Worm (Caenorhabditis elegans): ENCODE results near the gene T04C12.11.

T04C12.11 gene

DNA sequence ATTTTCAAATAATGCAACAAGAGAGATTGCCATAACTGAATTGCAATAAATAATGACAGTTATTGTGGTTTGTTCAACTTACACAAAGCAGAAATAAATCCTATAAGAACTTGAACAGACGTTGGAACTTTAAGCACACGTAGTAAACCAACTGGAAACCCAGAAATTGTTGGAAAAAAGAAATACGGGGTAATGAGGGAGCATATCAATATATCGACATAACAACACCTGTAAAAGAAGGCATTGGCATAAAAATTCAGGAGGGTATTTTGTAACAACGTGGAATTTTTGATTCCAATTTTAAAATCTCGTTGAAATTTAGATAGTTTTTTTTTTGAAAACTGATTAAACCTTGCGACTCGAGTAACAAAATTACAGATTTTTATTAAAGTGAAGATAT lies 3.6 kb downstream of the T04C12.11 start:
- TF ChIP-seq ama-1 (optimal IDR thresholded peaks at IDR 0.05) (no peak), egl-27 (tag; optimal IDR thresholded peaks at IDR 0.05) (no peak)

DNA sequence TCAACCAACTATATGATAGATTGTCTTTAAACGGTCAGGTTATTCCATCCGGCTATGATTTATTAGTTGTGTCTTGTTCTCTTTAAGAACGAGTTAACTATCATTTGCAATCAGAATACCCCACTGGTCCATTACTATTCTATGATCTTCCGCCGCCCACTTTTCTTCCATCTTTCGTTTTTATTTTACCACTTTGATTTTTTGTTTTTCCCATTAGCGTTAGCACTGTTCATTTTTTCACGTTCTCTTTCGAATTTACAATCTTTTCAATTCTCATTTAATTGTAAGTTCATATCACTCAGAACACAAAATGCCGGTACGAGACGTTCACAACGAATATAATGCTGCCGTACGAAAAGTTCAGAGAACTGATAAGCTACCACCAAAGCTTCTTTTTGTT lies 6.3 kb downstream of the T04C12.11 start, which contains the start of gene T04C12.7:
TSS of gene T04C12.7 (plus strand) at position 301 of the 400 bp plus-strand sequence.
- TF ChIP-seq lsy-12 (tag; optimal IDR thresholded peaks at IDR 0.05) (no peak), nhr-12 (tag; optimal IDR thresholded peaks at IDR 0.05) (no peak), pqm-1 (tag; optimal IDR thresholded peaks at IDR 0.05) (no peak), fos-1 (tag; optimal IDR thresholded peaks at IDR 0.05) (no peak), zag-1 (tag; optimal IDR thresholded peaks at IDR 0.05) (no peak), eor-1 (tag; optimal IDR thresholded peaks at IDR 0.05) (no peak), aly-2 (tag; optimal IDR thresholded peaks at IDR 0.05) (no peak), pha-4 (tag; optimal IDR thresholded peaks at IDR 0.05) (no peak), skn-1 (tag; optimal IDR thresholded peaks at IDR 0.05) (no peak), fkh-2 (tag; optimal IDR thresholded peaks at IDR 0.05) (no peak), fkh-10 (GFP tag; optimal IDR thresholded peaks at IDR 0.05) (no peak), ceh-28 (tag; optimal IDR thresholded peaks at IDR 0.05) (no peak), nhr-25 (tag; optimal IDR thresholded peaks at IDR 0.05) (no peak), nhr-77 (tag; optimal IDR thresholded peaks at IDR 0.05) (no peak)

DNA sequence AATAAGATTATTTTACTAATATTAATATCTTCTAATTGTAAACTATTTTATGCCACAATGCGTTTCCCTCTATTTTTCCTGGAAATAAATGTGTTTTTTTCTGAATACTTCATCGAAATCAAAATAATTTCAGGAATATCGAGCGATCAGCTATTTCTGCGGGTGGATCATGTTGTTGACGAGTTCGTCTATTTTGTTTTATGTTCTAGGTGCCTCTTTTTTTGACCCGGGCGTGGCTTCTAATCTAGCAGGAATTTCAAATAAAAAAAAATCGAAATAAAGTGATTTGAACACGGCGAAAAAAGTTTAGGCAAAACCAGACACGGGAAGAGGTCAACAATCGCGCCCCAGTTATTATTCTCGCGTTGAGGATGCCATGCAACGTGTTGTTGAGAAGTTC lies 8.2 kb downstream of the T04C12.11 start, which contains the start of gene T04C12.33:
TSS of gene T04C12.33 (plus strand) at position 301 of the 400 bp plus-strand sequence.
- no peak for TF ChIP-seq nhr-11 (tag; optimal IDR thresholded peaks at IDR 0.05)
- no peak for TF ChIP-seq elt-1 (tag; optimal IDR thresholded peaks at IDR 0.05)
- TF ChIP-seq nhr-23 (tag; optimal IDR thresholded peaks at IDR 0.05) = peak; percentile 16
- no peak for TF ChIP-seq nhr-77 (tag; optimal IDR thresholded peaks at IDR 0.05)
- no peak for TF ChIP-seq ceh-16 (tag; optimal IDR thresholded peaks at IDR 0.05)
- no peak for TF ChIP-seq egl-5 (tag; optimal IDR thresholded peaks at IDR 0.05)

ce11 chrV:11048678-11049077 lies 11.4 kb downstream of the T04C12.11 start, which contains the start of gene srh-74:
srh-74 (minus strand) TSS chrV:11048778.
- TF ChIP-seq snpc-4 (tag; optimal IDR thresholded peaks at IDR 0.05) (no peak), nhr-237 (tag; optimal IDR thresholded peaks at IDR 0.05) (no peak), tbx-2 (tag; optimal IDR thresholded peaks at IDR 0.05) (no peak), pqm-1 (tag; optimal IDR thresholded peaks at IDR 0.05) (no peak), ceh-28 (tag; optimal IDR thresholded peaks at IDR 0.05) (no peak), unc-39 (tag; optimal IDR thresholded peaks at IDR 0.05) (no peak), ztf-4 (tag; optimal IDR thresholded peaks at IDR 0.05) (no peak), hmg-11 (tag; optimal IDR thresholded peaks at IDR 0.05) (no peak), ZK546.5 (tag; optimal IDR thresholded peaks at IDR 0.05) (no peak), ztf-11 (tag; optimal IDR thresholded peaks at IDR 0.05) (no peak), nhr-43 (tag; optimal IDR thresholded peaks at IDR 0.05; ENCODE audit: poor library complexity, severe bottlenecking) (no peak), ceh-16 (tag; optimal IDR thresholded peaks at IDR 0.05) (no peak), lsy-12 (tag; optimal IDR thresholded peaks at IDR 0.05) (no peak), egl-5 (tag; optimal IDR thresholded peaks at IDR 0.05) (no peak), nhr-77 (tag; optimal IDR thresholded peaks at IDR 0.05) (no peak), R02D3.7 (tag; optimal IDR thresholded peaks at IDR 0.05) (no peak), daf-12 (tag; optimal IDR thresholded peaks at IDR 0.05) (no peak), fos-1 (tag; optimal IDR thresholded peaks at IDR 0.05) (no peak)

DNA sequence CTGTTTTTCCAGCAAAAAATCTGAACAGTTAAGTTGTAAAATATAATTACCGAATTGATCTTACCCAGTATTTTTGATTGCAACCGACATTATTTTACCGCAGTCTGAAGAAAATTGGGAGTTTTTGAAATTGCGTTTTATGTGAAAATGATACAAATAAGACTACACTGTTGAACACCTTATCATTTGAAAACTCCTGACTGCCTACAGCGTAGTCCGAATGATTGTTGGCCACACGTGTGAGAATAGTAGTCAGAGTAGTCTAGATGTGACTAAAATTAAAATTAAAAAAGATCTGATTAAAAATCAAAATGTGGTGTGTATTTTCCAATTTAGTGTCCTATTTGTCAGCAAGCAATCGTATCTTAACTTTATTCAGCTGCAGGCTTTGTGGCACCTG lies 13.4 kb downstream of the T04C12.11 start, which contains the start of gene dhs-18:
TSS of gene dhs-18 (minus strand) at position 104 of the 400 bp plus-strand sequence.
- TF ChIP-seq elt-2 (tag; optimal IDR thresholded peaks at IDR 0.05) = peak; percentile 72
- peak; percentile 83 for TF ChIP-seq pqm-1 (tag; optimal IDR thresholded peaks at IDR 0.05)
- TF ChIP-seq unc-62 (GFP tag; optimal IDR thresholded peaks at IDR 0.05) = no peak
- TF ChIP-seq egl-5 (tag; optimal IDR thresholded peaks at IDR 0.05) = no peak

DNA sequence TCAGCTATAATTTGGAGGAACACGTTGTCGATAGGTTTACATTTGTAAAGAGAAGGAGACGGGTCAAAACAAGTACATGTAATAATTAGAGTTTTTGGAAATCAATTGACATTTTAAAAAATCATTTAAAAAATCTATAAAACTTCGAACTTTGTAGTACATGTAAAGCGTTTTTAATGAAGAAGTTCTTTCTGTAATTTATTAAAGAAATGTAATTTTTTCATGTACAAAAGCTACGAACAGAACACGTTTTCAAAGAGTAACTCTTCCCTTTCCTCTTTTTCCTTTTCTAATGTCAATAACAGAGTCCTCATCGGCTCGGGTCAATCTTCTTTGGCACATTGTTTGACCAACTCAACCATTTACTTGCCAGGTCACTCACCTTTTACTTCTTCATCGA lies 16.3 kb downstream of the T04C12.11 start, which contains the start of gene C45B11.6:
TSS of gene C45B11.6 (plus strand) at position 301 of the 400 bp plus-strand sequence.
- no peak for TF ChIP-seq fkh-10 (GFP tag; optimal IDR thresholded peaks at IDR 0.05)
- peak; percentile 68 for TF ChIP-seq pha-4 (tag; optimal IDR thresholded peaks at IDR 0.05)

Measured in whole organism, L3 larva.